Comparison of ENCODE assay signal across 1 fruit fly cellular context in the genomic region with DNA sequence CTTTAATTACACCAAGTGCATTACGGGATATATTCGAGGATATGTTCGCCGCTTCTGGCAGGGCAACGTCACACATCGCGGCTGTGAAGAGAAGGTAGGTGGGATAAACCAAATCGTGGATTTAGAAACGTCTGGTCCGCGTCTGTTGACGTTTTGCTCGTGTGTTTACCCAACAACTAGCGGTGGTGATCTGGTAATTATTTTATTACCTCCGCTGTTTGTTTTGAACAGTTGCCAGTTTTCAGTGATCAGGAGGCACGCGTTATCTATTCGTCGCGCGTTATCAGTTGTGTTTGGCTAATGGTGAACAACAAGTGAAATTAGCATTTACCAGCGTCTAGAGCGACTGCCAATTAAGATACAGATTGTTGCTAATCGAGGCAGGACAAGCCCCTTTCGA.
TF ChIP-seq lines count a peak whose summit lies in the region.

No protein-coding gene starts in this region.

TF ChIP-seq in whole organism, embryonic, 481 proteins besides CTCF, POLR2A, EP300 and RAD21 (continued from another document):
- TF ChIP-seq chinmo (GFP tag; IDR thresholded peaks at IDR 0.05; lab: Robert Waterston, UW; ENCODE audit: partially characterized antibody) (0 out of 4 replicates have a peak, but pooled peaks have one; percentile 17), Bteb2 (GFP tag; optimal IDR thresholded peaks at IDR 0.05; lab: Kevin White, UChicago) (no peak), CG7963 (GFP tag; IDR thresholded peaks at IDR 0.05; lab: Robert Waterston, UW; ENCODE audit: partially characterized antibody) (no peak), HLHmδ (GFP tag; optimal IDR thresholded peaks at IDR 0.05; lab: Kevin White, UChicago) (peak; percentile 56), oc (tag; optimal IDR thresholded peaks at IDR 0.05; lab: Kevin White, UChicago) (no peak), Dip2 (GFP tag; IDR thresholded peaks at IDR 0.05; lab: Robert Waterston, UW) (no peak), Hand (GFP tag; optimal IDR thresholded peaks at IDR 0.05; lab: Kevin White, UChicago) (peak; percentile 42), fru (optimal IDR thresholded peaks at IDR 0.05; lab: Kevin White, UChicago) (no peak), CG13894 (tag; optimal IDR thresholded peaks at IDR 0.05; lab: Kevin White, UChicago) (peak; percentile 73), zfh1 (GFP tag; IDR thresholded peaks at IDR 0.05; lab: Robert Waterston, UW) (no peak), disco-r (GFP tag; optimal IDR thresholded peaks at IDR 0.05; lab: Kevin White, UChicago) (no peak), CG10267 (tag; optimal IDR thresholded peaks at IDR 0.05; lab: Kevin White, UChicago) (no peak), dati (GFP tag; IDR thresholded peaks at IDR 0.05; lab: Robert Waterston, UW) (no peak), CG11695 (GFP tag; IDR thresholded peaks at IDR 0.05; lab: Robert Waterston, UW) (0 out of 3 replicates have a peak, but pooled peaks have one; percentile 8), Nf-YC (tag; optimal IDR thresholded peaks at IDR 0.05; lab: Kevin White, UChicago) (no peak), CG34376 (GFP tag; optimal IDR thresholded peaks at IDR 0.05; lab: Kevin White, UChicago) (peak; percentile 79), PHDP (tag; optimal IDR thresholded peaks at IDR 0.05; lab: Kevin White, UChicago) (peak; percentile 65), CG1603 (tag; optimal IDR thresholded peaks at IDR 0.05; lab: Kevin White, UChicago) (peak; percentile 9), NC2α (GFP tag; optimal IDR thresholded peaks at IDR 0.05; lab: Kevin White, UChicago) (no peak), org-1 (GFP tag; optimal IDR thresholded peaks at IDR 0.05; lab: Kevin White, UChicago) (peak; percentile 34), CG11456 (GFP tag; IDR thresholded peaks at IDR 0.05; lab: Robert Waterston, UW) (no peak; the same call in 2 of the 3 replicates), schlank (tag; optimal IDR thresholded peaks at IDR 0.05; lab: Kevin White, UChicago) (peak; percentile 75), CG18619 (GFP tag; optimal IDR thresholded peaks at IDR 0.05; lab: Kevin White, UChicago) (peak; percentile 54), otp (GFP tag; IDR thresholded peaks at IDR 0.05; lab: Robert Waterston, UW) (no peak), ash1 (GFP tag; optimal IDR thresholded peaks at IDR 0.05; lab: Kevin White, UChicago) (peak; percentile 72), Neu2 (GFP tag; optimal IDR thresholded peaks at IDR 0.05; lab: Kevin White, UChicago; ENCODE audit: borderline replicate concordance) (no peak), CG32532 (GFP tag; IDR thresholded peaks at IDR 0.05; lab: Robert Waterston, UW) (no peak), lab (GFP tag; optimal IDR thresholded peaks at IDR 0.05; lab: Kevin White, UChicago) (peak; percentile 87), Hmr (GFP tag; optimal IDR thresholded peaks at IDR 0.05; lab: Kevin White, UChicago) (peak; percentile 83), kah (GFP tag; optimal IDR thresholded peaks at IDR 0.05; lab: Kevin White, UChicago) (peak; percentile 24), al (GFP tag; IDR thresholded peaks at IDR 0.05; lab: Robert Waterston, UW) (no peak), CG15514 (GFP tag; optimal IDR thresholded peaks at IDR 0.05; lab: Kevin White, UChicago) (peak; percentile 62), zen (tag; optimal IDR thresholded peaks at IDR 0.05; lab: Kevin White, UChicago) (peak; percentile 57), dysf (GFP tag; IDR thresholded peaks at IDR 0.05; lab: Robert Waterston, UW) (no peak), CG12155 (GFP tag; optimal IDR thresholded peaks at IDR 0.05; lab: Kevin White, UChicago) (no peak), CG6813 (GFP tag; optimal IDR thresholded peaks at IDR 0.05; lab: Kevin White, UChicago) (peak; percentile 86), grn (GFP tag; optimal IDR thresholded peaks at IDR 0.05; lab: Kevin White, UChicago) (peak; percentile 43), esg (GFP tag; conservative IDR thresholded peaks at IDR 0.05; lab: Robert Waterston, UW) (no peak), CG7786 (GFP tag; optimal IDR thresholded peaks at IDR 0.05; lab: Kevin White, UChicago) (peak; percentile 34), CG6765 (GFP tag; optimal IDR thresholded peaks at IDR 0.05; lab: Kevin White, UChicago) (peak; percentile 69), lilli (GFP tag; optimal IDR thresholded peaks at IDR 0.05; lab: Kevin White, UChicago) (no peak), CG6175 (GFP tag; IDR thresholded peaks at IDR 0.05; lab: Robert Waterston, UW) (no peak), CG12299 (tag; optimal IDR thresholded peaks at IDR 0.05; lab: Kevin White, UChicago) (peak; percentile 15), CG12744 (GFP tag; optimal IDR thresholded peaks at IDR 0.05; lab: Kevin White, UChicago) (no peak), ATbp (GFP tag; optimal IDR thresholded peaks at IDR 0.05; lab: Kevin White, UChicago) (peak; percentile 54), CG18599 (GFP tag; optimal IDR thresholded peaks at IDR 0.05; lab: Kevin White, UChicago) (peak; percentile 86), CG32767 (GFP tag; IDR thresholded peaks at IDR 0.05; lab: Robert Waterston, UW) (no peak), CG12071 (GFP tag; optimal IDR thresholded peaks at IDR 0.05; lab: Kevin White, UChicago) (peak; percentile 79), chm (GFP tag; IDR thresholded peaks at IDR 0.05; lab: Robert Waterston, UW) (no peak), CG2678 (tag; optimal IDR thresholded peaks at IDR 0.05; lab: Kevin White, UChicago) (peak; percentile 67), CG10147 (GFP tag; optimal IDR thresholded peaks at IDR 0.05; lab: Kevin White, UChicago) (no peak), CG17359 (tag; optimal IDR thresholded peaks at IDR 0.05; lab: Kevin White, UChicago) (peak; percentile 8), Fer3 (tag; optimal IDR thresholded peaks at IDR 0.05; lab: Kevin White, UChicago) (peak; percentile 47), CG9876 (GFP tag; optimal IDR thresholded peaks at IDR 0.05; lab: Kevin White, UChicago) (no peak), BEAF-32 (GFP tag; optimal IDR thresholded peaks at IDR 0.05; lab: Kevin White, UChicago) (no peak), nmo (GFP tag; optimal IDR thresholded peaks at IDR 0.05; lab: Kevin White, UChicago) (no peak), Blimp-1 (GFP tag; optimal IDR thresholded peaks at IDR 0.05; lab: Kevin White, UChicago) (peak; percentile 14), B-H2 (GFP tag; optimal IDR thresholded peaks at IDR 0.05; lab: Kevin White, UChicago) (peak; percentile 81), sob (GFP tag; IDR thresholded peaks at IDR 0.05; lab: Robert Waterston, UW) (peak; percentile 61; the same call in 1 of the 2 replicates), vnd (GFP tag; IDR thresholded peaks at IDR 0.05; lab: Robert Waterston, UW; ENCODE audit: partially characterized antibody) (no peak), crp (GFP tag; optimal IDR thresholded peaks at IDR 0.05; lab: Kevin White, UChicago) (no peak), CG7839 (tag; optimal IDR thresholded peaks at IDR 0.05; lab: Kevin White, UChicago) (no peak), Sry-δ (GFP tag; optimal IDR thresholded peaks at IDR 0.05; lab: Kevin White, UChicago) (no peak), wdn (GFP tag; IDR thresholded peaks at IDR 0.05; lab: Robert Waterston, UW) (0 out of 2 replicates have a peak, but pooled peaks have one; percentile 8), CG3281 (GFP tag; optimal IDR thresholded peaks at IDR 0.05; lab: Kevin White, UChicago) (peak; percentile 72), knrl (GFP tag; IDR thresholded peaks at IDR 0.05; lab: Robert Waterston, UW; ENCODE audit: partially characterized antibody) (no peak), Dref (GFP tag; IDR thresholded peaks at IDR 0.05; lab: Robert Waterston, UW) (no peak), Doc2 (GFP tag; IDR thresholded peaks at IDR 0.05; lab: Robert Waterston, UW) (no peak), CG17912 (GFP tag; optimal IDR thresholded peaks at IDR 0.05; lab: Kevin White, UChicago) (no peak), B-H1 (GFP tag; IDR thresholded peaks at IDR 0.05; lab: Robert Waterston, UW) (no peak), bcd (GFP tag; optimal IDR thresholded peaks at IDR 0.05; lab: Kevin White, UChicago) (peak; percentile 12), Pdp1 (GFP tag; optimal IDR thresholded peaks at IDR 0.05; lab: Kevin White, UChicago) (peak in 1 of 2 experiments; percentile 34), CG6683 (GFP tag; optimal IDR thresholded peaks at IDR 0.05; lab: Kevin White, UChicago) (peak; percentile 39), Med (GFP tag; lab: Kevin White, UChicago) (peak; percentile 87), CG17385 (GFP tag; optimal IDR thresholded peaks at IDR 0.05; lab: Kevin White, UChicago) (peak; percentile 45), Atf6 (GFP tag; IDR thresholded peaks at IDR 0.05; lab: Robert Waterston, UW) (peak; percentile 70; the same call in 1 of the 2 replicates), lola (GFP tag; optimal IDR thresholded peaks at IDR 0.05; lab: Kevin White, UChicago) (no peak), dan (GFP tag; IDR thresholded peaks at IDR 0.05; lab: Robert Waterston, UW) (no peak), ranshi (GFP tag; IDR thresholded peaks at IDR 0.05; lab: Robert Waterston, UW) (0 out of 2 replicates have a peak, but pooled peaks have one; percentile 32), CG15696 (tag; optimal IDR thresholded peaks at IDR 0.05; lab: Kevin White, UChicago) (peak; percentile 30), hth (optimal IDR thresholded peaks at IDR 0.05; lab: Kevin White, UChicago) (no peak), Sox102F (GFP tag; optimal IDR thresholded peaks at IDR 0.05; lab: Kevin White, UChicago) (no peak), CG8944 (GFP tag; optimal IDR thresholded peaks at IDR 0.05; lab: Kevin White, UChicago) (no peak), ftz-f1 (GFP tag; optimal IDR thresholded peaks at IDR 0.05; lab: Kevin White, UChicago) (no peak), Awh (GFP tag; IDR thresholded peaks at IDR 0.05; lab: Robert Waterston, UW) (no peak; the same call in 1 of the 2 replicates), TFAM (GFP tag; optimal IDR thresholded peaks at IDR 0.05; lab: Kevin White, UChicago) (no peak), exex (tag; optimal IDR thresholded peaks at IDR 0.05; lab: Kevin White, UChicago) (peak; percentile 56), CG17361 (GFP tag; IDR thresholded peaks at IDR 0.05; lab: Robert Waterston, UW) (no peak), CG1233 (GFP tag; optimal IDR thresholded peaks at IDR 0.05; lab: Kevin White, UChicago) (peak; percentile 68), CG31224 (GFP tag; IDR thresholded peaks at IDR 0.05; lab: Robert Waterston, UW) (no peak), mirr (GFP tag; optimal IDR thresholded peaks at IDR 0.05; lab: Kevin White, UChicago) (peak; percentile 89), CG42726 (GFP tag; IDR thresholded peaks at IDR 0.05; lab: Robert Waterston, UW; ENCODE audit: partially characterized antibody) (no peak), CG2116 (GFP tag; optimal IDR thresholded peaks at IDR 0.05; lab: Kevin White, UChicago) (peak; percentile 2), bbx (GFP tag; IDR thresholded peaks at IDR 0.05; lab: Robert Waterston, UW; ENCODE audit: partially characterized antibody) (no peak), NK7.1 (GFP tag; optimal IDR thresholded peaks at IDR 0.05; lab: Kevin White, UChicago) (no peak), lmd (GFP tag; IDR thresholded peaks at IDR 0.05; lab: Robert Waterston, UW) (no peak), Nf-YA (GFP tag; IDR thresholded peaks at IDR 0.05; lab: Robert Waterston, UW) (no peak), H2.0 (GFP tag; IDR thresholded peaks at IDR 0.05; lab: Robert Waterston, UW) (no peak), CG17612 (GFP tag; IDR thresholded peaks at IDR 0.05; lab: Robert Waterston, UW) (no peak), scrt (GFP tag; optimal IDR thresholded peaks at IDR 0.05; lab: Kevin White, UChicago) (peak; percentile 46), pho (GFP tag; optimal IDR thresholded peaks at IDR 0.05; lab: Kevin White, UChicago) (peak; percentile 52), CG7987 (GFP tag; optimal IDR thresholded peaks at IDR 0.05; lab: Kevin White, UChicago) (peak; percentile 65), CrebB (tag; optimal IDR thresholded peaks at IDR 0.05; lab: Kevin White, UChicago) (peak; percentile 66), eyg (GFP tag; optimal IDR thresholded peaks at IDR 0.05; lab: Kevin White, UChicago) (peak; percentile 35), CG11247 (GFP tag; IDR thresholded peaks at IDR 0.05; lab: Robert Waterston, UW) (no peak), CG12219 (GFP tag; optimal IDR thresholded peaks at IDR 0.05; lab: Kevin White, UChicago) (peak; percentile 45), CG1602 (GFP tag; optimal IDR thresholded peaks at IDR 0.05; lab: Kevin White, UChicago) (no peak), onecut (GFP tag; IDR thresholded peaks at IDR 0.05; lab: Robert Waterston, UW) (peak; percentile 21), Xrp1 (GFP tag; IDR thresholded peaks at IDR 0.05; lab: Robert Waterston, UW) (peak; percentile 53; the same call in 1 of the 2 replicates), CG9727 (GFP tag; optimal IDR thresholded peaks at IDR 0.05; lab: Kevin White, UChicago) (peak; percentile 47), CG4328 (GFP tag; optimal IDR thresholded peaks at IDR 0.05; lab: Kevin White, UChicago) (peak; percentile 54), CG3726 (GFP tag; IDR thresholded peaks at IDR 0.05; lab: Robert Waterston, UW) (no peak), CG12391 (tag; optimal IDR thresholded peaks at IDR 0.05; lab: Kevin White, UChicago) (no peak), run (tag; optimal IDR thresholded peaks at IDR 0.05; lab: Kevin White, UChicago) (no peak), gfzf (GFP tag; optimal IDR thresholded peaks at IDR 0.05; lab: Kevin White, UChicago) (no peak), CG10321 (GFP tag; IDR thresholded peaks at IDR 0.05; lab: Robert Waterston, UW) (no peak)
